Worm (Caenorhabditis elegans) whole organism, late embryonic: Measurements from ENCODE around the gene fbxa-206.

Experiments
- K02D7.2 ChIP-seq: sonication (generic microtip); optimal IDR thresholded peaks from 2 replicates; lab custom pipeline; 2017; ENCODE audit warnings: mild to moderate bottlenecking, missing genetic modification characterization, missing compliant biosample characterization
- T23F11.4 ChIP-seq: fragments of 200-800 bp; sonication (Bioruptor generic); optimal IDR thresholded peaks from 2 replicates; lab custom pipeline; 2018; ENCODE audit warnings: mild to moderate bottlenecking, missing genetic modification characterization, missing compliant biosample characterization
- ama-1 ChIP-seq: fragments of 150-350 bp; optimal IDR thresholded peaks from 2 replicates; lab custom pipeline; 2014
- ceh-18 ChIP-seq: sonication (generic microtip); optimal IDR thresholded peaks from 2 replicates; lab custom pipeline; 2016; ENCODE audit warnings: missing genetic modification characterization, missing compliant biosample characterization
- ceh-19 ChIP-seq: fragments of 200-800 bp; sonication (Bioruptor generic); optimal IDR thresholded peaks from 2 replicates; lab custom pipeline; 2018; ENCODE audit warnings: mild to moderate bottlenecking, missing genetic modification characterization, missing compliant biosample characterization
- ceh-34 ChIP-seq: sonication (generic microtip); optimal IDR thresholded peaks from 2 replicates; lab custom pipeline; 2016; ENCODE audit warnings: mild to moderate bottlenecking, missing genetic modification characterization, missing compliant biosample characterization
- ceh-45 ChIP-seq: fragments of 200-800 bp; sonication (Bioruptor generic); IDR thresholded peaks from 2 replicates; pipeline ENCODE4 v1.3.6; 2022; ENCODE audit warnings: missing genetic modification reagents, missing genetic modification characterization, missing compliant biosample characterization
- dmd-4 ChIP-seq: sonication (generic microtip); optimal IDR thresholded peaks from 2 replicates; lab custom pipeline; 2016; ENCODE audit warnings: borderline replicate concordance, missing genetic modification characterization, missing compliant biosample characterization
- eyg-1 ChIP-seq: sonication (generic microtip); optimal IDR thresholded peaks from 2 replicates; lab custom pipeline; 2016; ENCODE audit warnings: missing genotype, missing genetic modification characterization, missing compliant biosample characterization
- gmeb-2 ChIP-seq: sonication (generic microtip); optimal IDR thresholded peaks from 2 replicates; lab custom pipeline; 2016; ENCODE audit warnings: missing genetic modification characterization, inconsistent platforms, missing compliant biosample characterization
- hlh-6 ChIP-seq: sonication (generic microtip); optimal IDR thresholded peaks from 2 replicates; lab custom pipeline; 2016; ENCODE audit warnings: missing genotype, missing genetic modification characterization, missing compliant biosample characterization
- madf-2 ChIP-seq: sonication (generic microtip); optimal IDR thresholded peaks from 2 replicates; lab custom pipeline; 2017; ENCODE audit warnings: missing genetic modification characterization, missing compliant biosample characterization
- mec-3 ChIP-seq: sonication (generic microtip); optimal IDR thresholded peaks from 2 replicates; lab custom pipeline; 2016; ENCODE audit warnings: borderline replicate concordance, missing genetic modification characterization, missing compliant biosample characterization
- nhr-11 ChIP-seq: fragments of 150-350 bp; optimal IDR thresholded peaks from 2 replicates; lab custom pipeline; 2014; ENCODE audit warnings: missing biosample characterization, missing genetic modification characterization
- odd-2 ChIP-seq: sonication (generic microtip); optimal IDR thresholded peaks from 2 replicates; lab custom pipeline; 2017; ENCODE audit warnings: antibody characterized with exemption, mild to moderate bottlenecking, missing genetic modification characterization, missing compliant biosample characterization
- pha-2 ChIP-seq: sonication (generic microtip); optimal IDR thresholded peaks from 2 replicates; lab custom pipeline; 2017; ENCODE audit warnings: mild to moderate bottlenecking, missing genetic modification characterization, missing compliant biosample characterization
- pros-1 ChIP-seq: fragments of 150-350 bp; optimal IDR thresholded peaks from 2 replicates; lab custom pipeline; 2014; ENCODE audit warnings: missing biosample characterization, missing genetic modification reagents, missing genetic modification characterization
- rnt-1 ChIP-seq: sonication (generic microtip); optimal IDR thresholded peaks from 2 replicates; lab custom pipeline; 2016; ENCODE audit warnings: missing genetic modification characterization, missing compliant biosample characterization
- sdc-2 ChIP-seq: sonication (generic microtip); optimal IDR thresholded peaks from 2 replicates; lab custom pipeline; 2016; ENCODE audit warnings: missing genotype, missing genetic modification characterization, missing compliant biosample characterization
- sox-2 ChIP-seq: fragments of 200-800 bp; sonication (Bioruptor generic); IDR thresholded peaks from 2 replicates; pipeline ENCODE4 v1.3.6; 2022; ENCODE audit warnings: missing genetic modification reagents, missing genetic modification characterization, missing compliant biosample characterization
- tbx-2 ChIP-seq: sonication (generic microtip); optimal IDR thresholded peaks from 2 replicates; lab custom pipeline; 2016; ENCODE audit warnings: missing genetic modification characterization, missing compliant biosample characterization
- unc-3 ChIP-seq, 2 experiments: fragments of 200-800 bp in 1 of 2; sonication (Bioruptor generic) in 1 of 2; sonication (generic microtip) in 1 of 2; conservative IDR thresholded peaks in 1 of 2; optimal IDR thresholded peaks in 1 of 2; 2 replicates each; pipeline versions ENCODE4 v1.3.6 to Lab custom; 2016 to 2022; ENCODE audit warnings: missing compliant biosample characterization in 2 of 2, missing genetic modification characterization in 2 of 2, missing genetic modification reagents in 1 of 2

Gene fbxa-206

ce11 chrV:16871387-16871786 is 46.9 kb downstream of the fbxa-206 start, which contains the start of gene thn-4:
Gene thn-4 (minus strand): TSS chrV:16871487.
- TF ChIP-seq madf-2 (tag; lab: Kevin White, UChicago) (no peak), ceh-19 (no peak), hlh-6 (tag; lab: Kevin White, UChicago) (no peak), unc-3 (GFP tag; conservative IDR thresholded peaks at IDR 0.05; lab: Robert Waterston, UW) (no peak), unc-3 (tag; optimal IDR thresholded peaks at IDR 0.05; lab: Kevin White, UChicago) (no peak), odd-2 (no peak), T23F11.4 (no peak), tbx-2 (tag; lab: Kevin White, UChicago) (no peak), K02D7.2 (tag; lab: Kevin White, UChicago) (no peak), sox-2 (GFP tag; lab: Robert Waterston, UW) (no peak), pha-2 (tag; lab: Kevin White, UChicago) (no peak)

ce11 chrV:16869740-16870139 is 48.5 kb downstream of the fbxa-206 start, which contains the start of gene clec-33:
Gene clec-33 (minus strand): TSS chrV:16869840.
- TF ChIP-seq eyg-1 (no peak), dmd-4 (tag; lab: Kevin White, UChicago) (no peak), mec-3 (tag; lab: Kevin White, UChicago) (no peak), pha-2 (tag; lab: Kevin White, UChicago) (no peak), ceh-18 (no peak), rnt-1 (no peak), nhr-11 (tag; lab: Kevin White, UChicago) (no peak), ceh-45 (GFP tag; lab: Robert Waterston, UW) (no peak), K02D7.2 (tag; lab: Kevin White, UChicago) (no peak), sdc-2 (tag; lab: Kevin White, UChicago) (no peak), sox-2 (GFP tag; lab: Robert Waterston, UW) (no peak), gmeb-2 (tag; lab: Kevin White, UChicago) (no peak), pros-1 (tag; lab: Kevin White, UChicago) (no peak), ama-1 (no peak), ceh-34 (tag; lab: Kevin White, UChicago) (no peak), madf-2 (tag; lab: Kevin White, UChicago) (no peak)
